Worm (Caenorhabditis elegans) whole organism, late embryonic: ENCODE measurements around the gene nhl-1.

Experiments
- C08G9.2 ChIP-seq: sonication (generic microtip); optimal IDR thresholded peaks from 2 replicates; lab custom pipeline; 2016; ENCODE audit warnings: mild to moderate bottlenecking, missing genetic modification characterization, moderate library complexity, missing compliant biosample characterization
- C38D4.7 ChIP-seq: fragments of 200-800 bp; sonication (Bioruptor generic); optimal IDR thresholded peaks from 2 replicates; lab custom pipeline; 2018; ENCODE audit warnings: mild to moderate bottlenecking, missing genetic modification characterization, moderate library complexity, missing compliant biosample characterization
- F13H6.1 ChIP-seq: sonication (generic microtip); optimal IDR thresholded peaks from 2 replicates; lab custom pipeline; 2016; ENCODE audit warnings: missing genetic modification characterization, missing compliant biosample characterization
- Y22D7AL.16 ChIP-seq: sonication (generic microtip); optimal IDR thresholded peaks from 2 replicates; lab custom pipeline; 2016; ENCODE audit warnings: missing genetic modification characterization, missing compliant biosample characterization
- ama-1 ChIP-seq: fragments of 150-350 bp; optimal IDR thresholded peaks from 2 replicates; lab custom pipeline; 2014
- ceh-18 ChIP-seq: sonication (generic microtip); optimal IDR thresholded peaks from 2 replicates; lab custom pipeline; 2016; ENCODE audit warnings: missing genetic modification characterization, missing compliant biosample characterization
- ceh-2 ChIP-seq: sonication (generic microtip); optimal IDR thresholded peaks from 2 replicates; lab custom pipeline; 2016; ENCODE audit warnings: missing genotype, missing genetic modification characterization, missing compliant biosample characterization
- ceh-22 ChIP-seq: sonication (generic microtip); optimal IDR thresholded peaks from 2 replicates; lab custom pipeline; 2017; ENCODE audit warnings: missing biosample characterization, missing genetic modification characterization
- ceh-30 ChIP-seq: fragments of 150-350 bp; optimal IDR thresholded peaks from 2 replicates; lab custom pipeline; 2014; ENCODE audit warnings: missing biosample characterization, missing genetic modification characterization
- ceh-31 ChIP-seq: sonication (generic microtip); optimal IDR thresholded peaks from 2 replicates; lab custom pipeline; 2016; ENCODE audit warnings: missing genetic modification characterization, missing compliant biosample characterization
- ceh-34 ChIP-seq: sonication (generic microtip); optimal IDR thresholded peaks from 2 replicates; lab custom pipeline; 2016; ENCODE audit warnings: mild to moderate bottlenecking, missing genetic modification characterization, missing compliant biosample characterization
- ceh-48 ChIP-seq: sonication (generic microtip); optimal IDR thresholded peaks from 2 replicates; lab custom pipeline; 2016; ENCODE audit warnings: missing genetic modification characterization, inconsistent platforms, missing compliant biosample characterization
- che-1 ChIP-seq: sonication (generic microtip); optimal IDR thresholded peaks from 2 replicates; lab custom pipeline; 2016; ENCODE audit warnings: mild to moderate bottlenecking, missing genetic modification characterization, missing compliant biosample characterization
- dmd-4 ChIP-seq: sonication (generic microtip); optimal IDR thresholded peaks from 2 replicates; lab custom pipeline; 2016; ENCODE audit warnings: borderline replicate concordance, missing genetic modification characterization, missing compliant biosample characterization
- elt-4 ChIP-seq: sonication (generic microtip); optimal IDR thresholded peaks from 2 replicates; lab custom pipeline; 2016; ENCODE audit warnings: missing genetic modification characterization, missing compliant biosample characterization
- eyg-1 ChIP-seq: sonication (generic microtip); optimal IDR thresholded peaks from 2 replicates; lab custom pipeline; 2016; ENCODE audit warnings: missing genotype, missing genetic modification characterization, missing compliant biosample characterization
- fax-1 ChIP-seq: sonication (generic microtip); optimal IDR thresholded peaks from 2 replicates; lab custom pipeline; 2016; ENCODE audit warnings: missing genotype, missing genetic modification characterization, missing compliant biosample characterization
- fkh-6 ChIP-seq: sonication (generic microtip); optimal IDR thresholded peaks from 2 replicates; lab custom pipeline; 2016; ENCODE audit warnings: missing genetic modification characterization, missing compliant biosample characterization
- gmeb-2 ChIP-seq: sonication (generic microtip); optimal IDR thresholded peaks from 2 replicates; lab custom pipeline; 2016; ENCODE audit warnings: missing genetic modification characterization, inconsistent platforms, missing compliant biosample characterization
- hlh-15 ChIP-seq: sonication (generic microtip); optimal IDR thresholded peaks from 2 replicates; lab custom pipeline; 2016; ENCODE audit warnings: missing genetic modification characterization, missing compliant biosample characterization
- hlh-6 ChIP-seq: sonication (generic microtip); optimal IDR thresholded peaks from 2 replicates; lab custom pipeline; 2016; ENCODE audit warnings: missing genotype, missing genetic modification characterization, missing compliant biosample characterization
- hlh-8 ChIP-seq: sonication (generic microtip); optimal IDR thresholded peaks from 2 replicates; lab custom pipeline; 2016; ENCODE audit warnings: missing genotype, missing genetic modification characterization, missing compliant biosample characterization
- lin-11 ChIP-seq: fragments of 200-800 bp; sonication (Bioruptor generic); optimal IDR thresholded peaks from 2 replicates; lab custom pipeline; 2018; ENCODE audit warnings: mild to moderate bottlenecking, missing genetic modification characterization, missing compliant biosample characterization
- nhr-232 ChIP-seq: sonication (generic microtip); optimal IDR thresholded peaks from 2 replicates; lab custom pipeline; 2016; ENCODE audit warnings: missing genetic modification characterization, missing compliant biosample characterization
- pag-3 ChIP-seq: sonication (generic microtip); optimal IDR thresholded peaks from 2 replicates; lab custom pipeline; 2016; ENCODE audit warnings: missing compliant biosample characterization, missing genetic modification characterization, borderline replicate concordance
- pax-1 ChIP-seq: fragments of 150-350 bp; optimal IDR thresholded peaks from 2 replicates; lab custom pipeline; 2014; ENCODE audit warnings: missing biosample characterization, missing genetic modification characterization
- pha-2 ChIP-seq: sonication (generic microtip); optimal IDR thresholded peaks from 2 replicates; lab custom pipeline; 2017; ENCODE audit warnings: mild to moderate bottlenecking, missing genetic modification characterization, missing compliant biosample characterization
- ref-2 ChIP-seq: sonication (generic microtip); optimal IDR thresholded peaks from 2 replicates; lab custom pipeline; 2016; ENCODE audit warnings: missing genetic modification characterization, missing compliant biosample characterization
- rnt-1 ChIP-seq: sonication (generic microtip); optimal IDR thresholded peaks from 2 replicates; lab custom pipeline; 2016; ENCODE audit warnings: missing genetic modification characterization, missing compliant biosample characterization
- sox-2 ChIP-seq: fragments of 200-800 bp; sonication (Bioruptor generic); IDR thresholded peaks from 2 replicates; pipeline ENCODE4 v1.3.6; 2022; ENCODE audit warnings: missing genetic modification reagents, missing genetic modification characterization, missing compliant biosample characterization
- sox-4 ChIP-seq: sonication (generic microtip); optimal IDR thresholded peaks from 2 replicates; lab custom pipeline; 2017; ENCODE audit warnings: mild to moderate bottlenecking, missing genetic modification characterization, inconsistent platforms, missing compliant biosample characterization
- syd-9 ChIP-seq: sonication (generic microtip); optimal IDR thresholded peaks from 2 replicates; lab custom pipeline; 2016; ENCODE audit warnings: mild to moderate bottlenecking, missing genetic modification characterization, moderate library complexity, missing compliant biosample characterization
- tbx-2 ChIP-seq: sonication (generic microtip); optimal IDR thresholded peaks from 2 replicates; lab custom pipeline; 2016; ENCODE audit warnings: missing genetic modification characterization, missing compliant biosample characterization
- unc-42 ChIP-seq: sonication (generic microtip); optimal IDR thresholded peaks from 2 replicates; lab custom pipeline; 2016; ENCODE audit warnings: missing genotype, missing genetic modification characterization, missing compliant biosample characterization
- unc-55 ChIP-seq: sonication (generic microtip); optimal IDR thresholded peaks from 2 replicates; lab custom pipeline; 2017; ENCODE audit warnings: missing biosample characterization, missing genetic modification reagents, missing genetic modification characterization
- unc-86 ChIP-seq: sonication (generic microtip); optimal IDR thresholded peaks from 2 replicates; lab custom pipeline; 2016; ENCODE audit warnings: missing genetic modification characterization, missing compliant biosample characterization
- zip-5 ChIP-seq: sonication (generic microtip); optimal IDR thresholded peaks from 2 replicates; lab custom pipeline; 2016; ENCODE audit warnings: missing genetic modification characterization, missing compliant biosample characterization

The nhl-1 gene

ce11 chrIII:9153809-9154208 is at the start of gene nhl-1:
Gene nhl-1, minus strand, starts transcription at chrIII:9153909.
- TF ChIP-seq Y22D7AL.16 (tag; lab: Kevin White, UChicago) (no peak), ceh-30 (tag; lab: Kevin White, UChicago) (no peak), dmd-4 (tag; lab: Kevin White, UChicago) (no peak), ceh-18 (no peak), gmeb-2 (tag; lab: Kevin White, UChicago) (no peak), elt-4 (tag; lab: Kevin White, UChicago) (no peak), fax-1 (tag; lab: Kevin White, UChicago) (no peak), ref-2 (tag; lab: Kevin White, UChicago) (no peak), hlh-6 (tag; lab: Kevin White, UChicago) (no peak), ceh-2 (no peak), nhr-232 (no peak), rnt-1 (no peak), pag-3 (no peak), che-1 (tag; lab: Kevin White, UChicago) (no peak)

DNA sequence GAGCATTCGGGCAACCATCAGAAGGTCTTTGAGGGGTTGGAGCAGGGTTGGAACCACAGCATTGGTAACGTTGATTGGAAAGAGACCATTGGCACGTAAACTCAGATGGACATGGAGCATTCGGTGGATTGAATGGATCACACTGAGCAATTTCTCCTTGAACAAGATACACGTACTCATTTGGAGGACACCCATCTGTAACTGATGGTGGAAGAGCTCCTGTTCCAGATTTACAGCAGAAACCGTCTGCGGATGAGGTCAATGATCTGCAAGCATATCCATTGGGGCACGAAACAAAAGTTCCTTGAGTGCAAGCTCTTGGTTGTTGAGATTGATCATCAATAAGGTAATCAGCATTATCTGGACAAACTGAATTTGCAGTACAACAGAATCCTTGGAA is 48.3 kb upstream of the nhl-1 start:
- TF ChIP-seq zip-5 (tag; lab: Kevin White, UChicago) (no peak), ceh-34 (tag; lab: Kevin White, UChicago) (no peak), ceh-22 (tag; lab: Kevin White, UChicago) (no peak), tbx-2 (tag; lab: Kevin White, UChicago) (no peak)
- TF ChIP-seq, all 69 proteins: peak for 0

DNA sequence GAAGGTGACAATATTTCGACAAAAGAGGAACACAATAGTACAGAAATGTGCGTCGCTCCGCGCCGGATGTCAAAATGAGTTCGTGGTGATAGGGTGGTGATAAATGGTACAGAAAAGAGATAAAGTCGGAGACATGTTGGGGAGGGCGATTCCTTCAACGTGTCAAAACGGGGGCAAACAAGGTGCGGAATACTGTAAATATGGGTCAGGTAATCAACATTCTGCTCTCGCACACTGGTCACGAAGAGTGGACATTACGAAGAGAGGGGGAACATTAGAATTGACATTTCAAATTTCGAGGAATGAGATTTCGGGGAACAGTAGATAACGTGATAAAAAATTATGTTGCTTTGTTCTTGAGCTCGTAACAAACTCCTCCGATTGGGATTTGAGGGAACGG is 45.9 kb upstream of the nhl-1 start, which contains the start of gene ZC84.6:
TSS of gene ZC84.6 (minus strand) at position 101 of the 400 bp plus-strand sequence.
- no peak for TF ChIP-seq ceh-48
- TF ChIP-seq hlh-15 (tag; lab: Kevin White, UChicago): no peak
- TF ChIP-seq sox-4: no peak
- TF ChIP-seq che-1 (tag; lab: Kevin White, UChicago): no peak
- TF ChIP-seq eyg-1 (tag; lab: Kevin White, UChicago): no peak

DNA sequence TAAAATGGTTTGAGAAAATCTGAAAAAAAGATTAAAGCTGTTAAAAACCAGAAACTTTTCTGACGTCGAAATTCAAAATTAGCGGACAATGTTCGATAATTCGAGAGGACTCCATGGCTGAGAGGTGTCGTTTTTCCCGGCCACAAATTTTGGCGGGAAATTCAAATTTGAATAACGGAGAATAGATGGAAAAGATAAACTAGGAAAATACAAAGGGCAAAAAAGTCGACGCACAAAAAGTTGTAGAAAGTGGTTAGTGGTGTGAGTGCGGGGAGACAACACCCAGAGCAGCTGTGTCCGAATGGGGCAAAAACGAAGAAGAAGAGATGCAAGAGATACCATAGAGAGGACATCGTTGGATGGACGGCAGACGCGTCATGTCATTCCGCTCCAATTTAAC is 37.4 kb upstream of the nhl-1 start, which contains the start of gene cls-3:
TSS of gene cls-3 (minus strand) at position 19 of the 400 bp plus-strand sequence.
- TF ChIP-seq tbx-2 (tag; lab: Kevin White, UChicago) (peak; percentile 41), unc-55 (no peak), fkh-6 (tag; lab: Kevin White, UChicago) (peak; percentile 19), hlh-8 (tag; lab: Kevin White, UChicago) (peak; percentile 71), ceh-34 (tag; lab: Kevin White, UChicago) (peak; percentile 8), rnt-1 (peak; percentile 27), unc-42 (peak; percentile 69), ceh-31 (tag; lab: Kevin White, UChicago) (peak; percentile 62), Y22D7AL.16 (tag; lab: Kevin White, UChicago) (no peak), che-1 (tag; lab: Kevin White, UChicago) (peak; percentile 9), C08G9.2 (tag; lab: Kevin White, UChicago) (peak; percentile 58), pax-1 (tag; lab: Kevin White, UChicago) (no peak)
- TF ChIP-seq, all 69 proteins: peak for 9

DNA sequence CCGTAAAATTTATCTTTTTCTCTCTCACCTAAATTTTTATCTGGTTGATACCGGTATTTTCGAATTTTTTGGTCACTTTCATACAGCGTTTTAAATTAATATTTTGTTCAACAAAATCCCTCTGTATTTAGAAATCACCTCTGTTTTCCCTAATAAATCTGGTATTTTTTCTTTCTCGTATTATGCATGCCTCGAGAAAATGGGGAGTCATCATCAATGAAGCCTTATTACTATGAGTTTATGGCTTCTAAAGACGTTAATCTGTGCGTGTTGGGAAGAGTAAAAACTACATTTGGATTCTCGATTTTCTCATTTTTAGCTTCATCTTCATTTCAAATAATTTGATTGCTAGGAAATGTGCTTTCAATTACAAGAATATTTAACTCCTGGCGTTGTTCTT is 32.0 kb upstream of the nhl-1 start, which contains the start of gene ZC84.7:
TSS of gene ZC84.7 (plus strand) at position 301 of the 400 bp plus-strand sequence.
- TF ChIP-seq rnt-1: no peak
- no peak for TF ChIP-seq sox-2
- TF ChIP-seq syd-9 (tag; lab: Kevin White, UChicago): no peak
- TF ChIP-seq unc-86 (tag; lab: Kevin White, UChicago): no peak
- TF ChIP-seq hlh-6 (tag; lab: Kevin White, UChicago): no peak
- no peak for TF ChIP-seq lin-11 (tag; lab: Kevin White, UChicago)
- TF ChIP-seq ceh-2: no peak
- TF ChIP-seq F13H6.1 (tag; lab: Kevin White, UChicago): no peak
- no peak for TF ChIP-seq C38D4.7 (GFP tag; lab: Kevin White, UChicago)
- TF ChIP-seq che-1 (tag; lab: Kevin White, UChicago): no peak
- no peak for TF ChIP-seq ama-1
- no peak for TF ChIP-seq unc-42
- no peak for TF ChIP-seq ceh-34 (tag; lab: Kevin White, UChicago)
- no peak for TF ChIP-seq pha-2 (tag; lab: Kevin White, UChicago)
- TF ChIP-seq, all 69 proteins: peak for 0
